Fruit fly (Drosophila melanogaster): ENCODE measurements around the gene Nmt.

dm6 chr3L:8214980-8215379 is 36.8 kb upstream of the Nmt start, which contains the start of gene CG8012:
- no peak for TF ChIP-seq CG11902 (GFP tag; optimal IDR thresholded peaks at IDR 0.05)
- TF ChIP-seq CG6792 (GFP tag; optimal IDR thresholded peaks at IDR 0.05) = no peak
- no peak for TF ChIP-seq CG9139 (GFP tag; optimal IDR thresholded peaks at IDR 0.05)
- no peak for TF ChIP-seq eg (GFP tag; IDR thresholded peaks at IDR 0.05)
- no peak for TF ChIP-seq salr (GFP tag; optimal IDR thresholded peaks at IDR 0.05)
- TF ChIP-seq CG15336 (GFP tag; IDR thresholded peaks at IDR 0.05) = no peak
- no peak for TF ChIP-seq Blimp-1 (GFP tag; optimal IDR thresholded peaks at IDR 0.05)
- no peak for TF ChIP-seq OdsH (GFP tag; optimal IDR thresholded peaks at IDR 0.05)
- no peak for TF ChIP-seq CG6808 (GFP tag; optimal IDR thresholded peaks at IDR 0.05)
- no peak for TF ChIP-seq CG7368 (GFP tag; optimal IDR thresholded peaks at IDR 0.05)
- TF ChIP-seq CG8632 (GFP tag; optimal IDR thresholded peaks at IDR 0.05) = no peak
- TF ChIP-seq CG11294 (GFP tag; IDR thresholded peaks at IDR 0.05) = no peak
- no peak for TF ChIP-seq CG6854 (GFP tag; optimal IDR thresholded peaks at IDR 0.05)
- TF ChIP-seq Ets96B (tag; optimal IDR thresholded peaks at IDR 0.05) = no peak

All from whole organism, prepupa.